Worm (Caenorhabditis elegans) whole organism, dauer: ENCODE measurements around the gene gakh-1.

Experiments used
- unc-62 ChIP-seq: sonication (generic microtip); optimal IDR thresholded peaks from 2 replicates; lab custom pipeline; 2017; ENCODE audit warnings: missing biosample characterization, missing genetic modification reagents, missing genetic modification characterization

gakh-1 gene

ce11 chrX:5790915-5791314, 8.6 kb downstream of the gakh-1 start, which contains the start of gene twnk-1:
Gene twnk-1 (plus strand): TSS chrX:5791215.
- TF ChIP-seq unc-62 (GFP tag; lab: Kevin White, UChicago), result no peak

ce11 chrX:5794432-5794831, 12.1 kb downstream of the gakh-1 start:
- TF ChIP-seq unc-62 (GFP tag; lab: Kevin White, UChicago), result no peak

- TF ChIP-seq unc-62 (GFP tag; lab: Kevin White, UChicago), result no peak
These were observed 16.4 kb downstream of the gakh-1 start, which contains the start of gene F46G11.4 for ce11 chrX:5798690-5799089. Gene F46G11.4 (minus strand): TSS chrX:5798790.

ce11 chrX:5799229-5799628, 16.9 kb downstream of the gakh-1 start:
- no peak for TF ChIP-seq unc-62 (GFP tag; lab: Kevin White, UChicago)

ce11 chrX:5801156-5801592, 18.9 kb downstream of the gakh-1 start:
- TF ChIP-seq unc-62 (GFP tag; lab: Kevin White, UChicago), result no peak

- no peak for TF ChIP-seq unc-62 (GFP tag; lab: Kevin White, UChicago)
These were observed 20.3 kb downstream of the gakh-1 start for ce11 chrX:5802582-5802981.

ce11 chrX:5803492-5803891, 21.2 kb downstream of the gakh-1 start:
- no peak for TF ChIP-seq unc-62 (GFP tag; lab: Kevin White, UChicago)

ce11 chrX:5805872-5806472, 23.7 kb downstream of the gakh-1 start, which contains the start of gene F13D11.3:
Gene F13D11.3 (minus strand): TSS chrX:5805922.
- TF ChIP-seq unc-62 (GFP tag; lab: Kevin White, UChicago), result no peak

ce11 chrX:5810677-5811076, 28.4 kb downstream of the gakh-1 start:
- no peak for TF ChIP-seq unc-62 (GFP tag; lab: Kevin White, UChicago)

- no peak for TF ChIP-seq unc-62 (GFP tag; lab: Kevin White, UChicago)
These were observed 29.8 kb downstream of the gakh-1 start for ce11 chrX:5811997-5812562.

ce11 chrX:5813030-5813429, 30.7 kb downstream of the gakh-1 start:
- no peak for TF ChIP-seq unc-62 (GFP tag; lab: Kevin White, UChicago)

- TF ChIP-seq unc-62 (GFP tag; lab: Kevin White, UChicago), result no peak
These were observed 32.0 kb downstream of the gakh-1 start for ce11 chrX:5814342-5814741.

- TF ChIP-seq unc-62 (GFP tag; lab: Kevin White, UChicago), result no peak
These were observed 33.0 kb downstream of the gakh-1 start for ce11 chrX:5815343-5815742.

ce11 chrX:5816346-5816745, 34.0 kb downstream of the gakh-1 start:
- no peak for TF ChIP-seq unc-62 (GFP tag; lab: Kevin White, UChicago)

ce11 chrX:5817078-5817477, 34.8 kb downstream of the gakh-1 start:
- no peak for TF ChIP-seq unc-62 (GFP tag; lab: Kevin White, UChicago)

- TF ChIP-seq unc-62 (GFP tag; lab: Kevin White, UChicago), result no peak
These were observed 35.9 kb downstream of the gakh-1 start for ce11 chrX:5818176-5818575.
